Fruit fly (Drosophila melanogaster) whole organism, embryonic: ENCODE data around the gene CG17819.

ENCODE experiments used
- Atf3 ChIP-seq: fragments of 200-800 bp; sonication (Bioruptor generic); optimal IDR thresholded peaks from 3 replicates; lab custom pipeline; 2016; ENCODE audit warnings: missing biosample characterization, missing genetic modification characterization
- Atf6 ChIP-seq: fragments of 200-800 bp; sonication (Bioruptor generic); IDR thresholded peaks from 2 replicates; pipeline ENCODE4 v1.3.6; 2022; ENCODE audit warnings: missing biosample characterization, missing genetic modification characterization
- Bgb ChIP-seq: fragments of 200-800 bp; sonication (Bioruptor generic); IDR thresholded peaks from 2 replicates; pipeline ENCODE4 v1.3.6; 2022; ENCODE audit warnings: missing biosample characterization, missing genetic modification characterization; ENCODE audit not compliant: partially characterized antibody
- CG10543 ChIP-seq: fragments of 200-800 bp; sonication (Bioruptor generic); optimal IDR thresholded peaks from 3 replicates; lab custom pipeline; 2017; ENCODE audit warnings: missing biosample characterization, mild to moderate bottlenecking, missing genetic modification characterization, moderate library complexity
- CG11247 ChIP-seq: fragments of 200-800 bp; sonication (Bioruptor generic); IDR thresholded peaks from 2 replicates; pipeline ENCODE4 v1.3.6; 2022; ENCODE audit warnings: missing biosample characterization, missing genetic modification characterization
- CG11695 ChIP-seq: fragments of 200-800 bp; sonication (Bioruptor generic); IDR thresholded peaks from 3 replicates; pipeline ENCODE4 v1.3.6; 2022; ENCODE audit warnings: missing biosample characterization, missing genetic modification characterization
- CG12659 ChIP-seq: fragments of 200-800 bp; sonication (Bioruptor generic); optimal IDR thresholded peaks from 3 replicates; lab custom pipeline; 2017; ENCODE audit warnings: mild to moderate bottlenecking, missing biosample characterization, missing genetic modification reagents, missing genetic modification characterization
- CG1647 ChIP-seq: fragments of 200-800 bp; sonication (Bioruptor generic); optimal IDR thresholded peaks from 3 replicates; lab custom pipeline; 2016; ENCODE audit warnings: missing biosample characterization, missing genetic modification characterization
- CG1792 ChIP-seq: fragments of 200-800 bp; sonication (Bioruptor generic); optimal IDR thresholded peaks from 2 replicates; lab custom pipeline; 2016; ENCODE audit warnings: missing biosample characterization, missing genetic modification characterization
- CG3065 ChIP-seq: fragments of 200-800 bp; sonication (Bioruptor generic); optimal IDR thresholded peaks from 2 replicates; lab custom pipeline; 2016; ENCODE audit warnings: missing biosample characterization, missing genetic modification characterization
- CG34422 ChIP-seq: fragments of 200-800 bp; sonication (Bioruptor generic); IDR thresholded peaks from 3 replicates; pipeline ENCODE4 v1.3.6; 2022; ENCODE audit warnings: missing biosample characterization, missing genetic modification characterization
- CG4328 ChIP-seq: fragments of 200-800 bp; sonication (Bioruptor generic); optimal IDR thresholded peaks from 3 replicates; lab custom pipeline; 2017; ENCODE audit warnings: missing biosample characterization, missing genetic modification reagents, missing genetic modification characterization
- CG4617 ChIP-seq: fragments of 200-800 bp; sonication (Bioruptor generic); optimal IDR thresholded peaks from 3 replicates; lab custom pipeline; 2016; ENCODE audit warnings: missing biosample characterization, missing genetic modification characterization, borderline replicate concordance
- CG4707 ChIP-seq: fragments of 200-800 bp; sonication (Bioruptor generic); optimal IDR thresholded peaks from 2 replicates; lab custom pipeline; 2018; ENCODE audit warnings: missing biosample characterization, mild to moderate bottlenecking, missing genetic modification characterization, moderate library complexity
- CG6254 ChIP-seq: fragments of 200-800 bp; sonication (Bioruptor generic); optimal IDR thresholded peaks from 3 replicates; lab custom pipeline; 2017; ENCODE audit warnings: mild to moderate bottlenecking, missing biosample characterization, missing genetic modification reagents, missing genetic modification characterization
- CG6689 ChIP-seq: fragments of 200-800 bp; sonication (Bioruptor generic); IDR thresholded peaks from 2 replicates; pipeline ENCODE4 v1.3.6; 2022; ENCODE audit warnings: missing biosample characterization, missing genetic modification characterization
- CG7556 ChIP-seq: fragments of 200-800 bp; sonication (Bioruptor generic); optimal IDR thresholded peaks from 2 replicates; lab custom pipeline; 2017; ENCODE audit warnings: missing biosample characterization, mild to moderate bottlenecking, missing genetic modification characterization
- CG7987 ChIP-seq: fragments of 200-800 bp; sonication (Bioruptor generic); optimal IDR thresholded peaks from 2 replicates; lab custom pipeline; 2018; ENCODE audit warnings: missing biosample characterization, mild to moderate bottlenecking, missing genetic modification characterization, moderate library complexity
- CG8290 ChIP-seq, 3 experiments: fragments of 200-800 bp; sonication (Bioruptor generic); optimal IDR thresholded peaks; 2 replicates each; lab custom pipeline; 2016 to 2019; ENCODE audit warnings: missing biosample characterization in 3 of 3, missing genetic modification characterization in 3 of 3, mild to moderate bottlenecking in 2 of 3, moderate library complexity in 1 of 3
- Chrac-16 ChIP-seq: fragments of 200-800 bp; sonication (Bioruptor generic); optimal IDR thresholded peaks from 3 replicates; lab custom pipeline; 2016; ENCODE audit warnings: missing biosample characterization, missing genetic modification characterization
- Deaf1 ChIP-seq: fragments of 200-800 bp; optimal IDR thresholded peaks from 3 replicates; lab custom pipeline; 2019; ENCODE audit warnings: missing biosample characterization, mild to moderate bottlenecking, missing genetic modification characterization, moderate library complexity
- Dip3 ChIP-seq: fragments of 200-800 bp; sonication (Bioruptor generic); optimal IDR thresholded peaks from 3 replicates; lab custom pipeline; 2016; ENCODE audit warnings: missing biosample characterization, missing genetic modification characterization
- Ets65A ChIP-seq: fragments of 200-800 bp; sonication (Bioruptor generic); peaks from one replicate; lab custom pipeline; 2016; ENCODE audit warnings: missing biosample characterization, missing genetic modification characterization
- Nf-YA ChIP-seq: fragments of 200-800 bp; sonication (Bioruptor generic); IDR thresholded peaks from 2 replicates; pipeline ENCODE4 v1.3.6; 2022; ENCODE audit warnings: missing biosample characterization, missing genetic modification characterization
- Oli ChIP-seq: fragments of 200-800 bp; sonication (Bioruptor generic); optimal IDR thresholded peaks from 2 replicates; lab custom pipeline; 2018; ENCODE audit warnings: missing biosample characterization, mild to moderate bottlenecking, missing genetic modification characterization, moderate library complexity
- PHDP ChIP-seq: fragments of 200-800 bp; sonication (Bioruptor generic); optimal IDR thresholded peaks from 3 replicates; lab custom pipeline; 2018; ENCODE audit warnings: missing biosample characterization, mild to moderate bottlenecking, missing genetic modification characterization, moderate library complexity
- Ravus ChIP-seq: fragments of 200-800 bp; sonication (Bioruptor generic); IDR thresholded peaks from 2 replicates; pipeline ENCODE4 v1.3.6; 2022; ENCODE audit warnings: missing biosample characterization, missing genetic modification characterization
- Spps ChIP-seq: fragments of 200-800 bp; sonication (Bioruptor generic); optimal IDR thresholded peaks from 2 replicates; lab custom pipeline; 2018; ENCODE audit warnings: missing biosample characterization, mild to moderate bottlenecking, missing genetic modification characterization
- Sry-β ChIP-seq: fragments of 200-800 bp; sonication (Bioruptor generic); optimal IDR thresholded peaks from 2 replicates; lab custom pipeline; 2018; ENCODE audit warnings: missing biosample characterization, mild to moderate bottlenecking, missing genetic modification characterization, moderate library complexity
- Trl ChIP-seq, 3 experiments: fragments of >200 bp in 2 of 3; fragments of 200-800 bp in 1 of 3; sonication (Bioruptor generic) in 1 of 3; optimal IDR thresholded peaks; 2 replicates in 1 of 3; 3 replicates in 2 of 3; lab custom pipeline; 2016 to 2017; ENCODE audit warnings: missing biosample characterization in 1 of 3, missing genetic modification characterization in 1 of 3
- Xrp1 ChIP-seq: fragments of 200-800 bp; sonication (Bioruptor generic); IDR thresholded peaks from 2 replicates; pipeline ENCODE4 v1.3.6; 2022; ENCODE audit warnings: missing biosample characterization, missing genetic modification characterization
- cato ChIP-seq: fragments of 200-800 bp; sonication (Bioruptor generic); optimal IDR thresholded peaks from 2 replicates; lab custom pipeline; 2016; ENCODE audit warnings: missing biosample characterization, missing genetic modification characterization, borderline replicate concordance
- crp ChIP-seq, 2 experiments: fragments of 200-800 bp; sonication (Bioruptor generic); optimal IDR thresholded peaks; 2 replicates in 1 of 2; 3 replicates in 1 of 2; lab custom pipeline; 2017; ENCODE audit warnings: missing biosample characterization in 2 of 2, missing genetic modification characterization in 2 of 2, mild to moderate bottlenecking in 1 of 2, moderate library complexity in 1 of 2
- fd96Cb ChIP-seq: fragments of 200-800 bp; sonication (Bioruptor generic); optimal IDR thresholded peaks from 2 replicates; lab custom pipeline; 2018; ENCODE audit warnings: missing biosample characterization, mild to moderate bottlenecking, missing genetic modification characterization, moderate library complexity
- fu2 ChIP-seq: fragments of 200-800 bp; sonication (Bioruptor generic); optimal IDR thresholded peaks from 2 replicates; lab custom pipeline; 2016; ENCODE audit warnings: missing biosample characterization, missing genetic modification characterization
- grau ChIP-seq: fragments of 200-800 bp; optimal IDR thresholded peaks from 3 replicates; lab custom pipeline; 2019; ENCODE audit warnings: missing biosample characterization, mild to moderate bottlenecking, missing genetic modification characterization, moderate library complexity
- lab ChIP-seq: fragments of 200-800 bp; sonication (Bioruptor generic); optimal IDR thresholded peaks from 3 replicates; lab custom pipeline; 2017; ENCODE audit warnings: missing biosample characterization, missing genetic modification characterization, mild to moderate bottlenecking, moderate library complexity, missing genetic modification reagents
- maf-S ChIP-seq: fragments of 200-800 bp; sonication (Bioruptor generic); optimal IDR thresholded peaks from 2 replicates; lab custom pipeline; 2016; ENCODE audit warnings: missing biosample characterization, missing genetic modification characterization
- onecut ChIP-seq: fragments of 200-800 bp; sonication (Bioruptor generic); IDR thresholded peaks from 2 replicates; pipeline ENCODE4 v1.3.6; 2022; ENCODE audit warnings: missing biosample characterization, missing genetic modification characterization
- slbo ChIP-seq: fragments of 200-800 bp; sonication (Bioruptor generic); IDR thresholded peaks from 2 replicates; pipeline ENCODE4 v1.3.6; 2022; ENCODE audit warnings: missing biosample characterization, missing genetic modification characterization
- slp2 ChIP-seq: fragments of 200-800 bp; sonication (Bioruptor generic); optimal IDR thresholded peaks from 2 replicates; lab custom pipeline; 2016; ENCODE audit warnings: missing biosample characterization, missing genetic modification characterization
- sob ChIP-seq: fragments of 200-800 bp; sonication (Bioruptor generic); IDR thresholded peaks from 2 replicates; pipeline ENCODE4 v1.3.6; 2022; ENCODE audit warnings: missing biosample characterization, missing genetic modification characterization
- sqz ChIP-seq: fragments of 200-800 bp; sonication (Bioruptor generic); optimal IDR thresholded peaks from 3 replicates; lab custom pipeline; 2018; ENCODE audit warnings: missing biosample characterization, mild to moderate bottlenecking, missing genetic modification characterization
- ssp ChIP-seq: fragments of 200-800 bp; sonication (Bioruptor generic); IDR thresholded peaks from 2 replicates; pipeline ENCODE4 v1.3.6; 2022; ENCODE audit warnings: missing biosample characterization, missing genetic modification characterization
- stwl ChIP-seq: fragments of 200-800 bp; sonication (Bioruptor generic); optimal IDR thresholded peaks from 3 replicates; lab custom pipeline; 2018; ENCODE audit warnings: missing biosample characterization, mild to moderate bottlenecking, missing genetic modification characterization, moderate library complexity
- tgo ChIP-seq: fragments of 200-800 bp; sonication (Bioruptor generic); IDR thresholded peaks from 3 replicates; pipeline ENCODE4 v1.3.6; 2022; ENCODE audit warnings: missing biosample characterization, missing genetic modification characterization
- unpg ChIP-seq: fragments of 200-800 bp; sonication (Bioruptor generic); optimal IDR thresholded peaks from 3 replicates; lab custom pipeline; 2018; ENCODE audit warnings: missing biosample characterization, mild to moderate bottlenecking, missing genetic modification characterization, moderate library complexity
- yki ChIP-seq: fragments of >200 bp; optimal IDR thresholded peaks from 3 replicates; lab custom pipeline; 2018

CG17819 gene

DNA sequence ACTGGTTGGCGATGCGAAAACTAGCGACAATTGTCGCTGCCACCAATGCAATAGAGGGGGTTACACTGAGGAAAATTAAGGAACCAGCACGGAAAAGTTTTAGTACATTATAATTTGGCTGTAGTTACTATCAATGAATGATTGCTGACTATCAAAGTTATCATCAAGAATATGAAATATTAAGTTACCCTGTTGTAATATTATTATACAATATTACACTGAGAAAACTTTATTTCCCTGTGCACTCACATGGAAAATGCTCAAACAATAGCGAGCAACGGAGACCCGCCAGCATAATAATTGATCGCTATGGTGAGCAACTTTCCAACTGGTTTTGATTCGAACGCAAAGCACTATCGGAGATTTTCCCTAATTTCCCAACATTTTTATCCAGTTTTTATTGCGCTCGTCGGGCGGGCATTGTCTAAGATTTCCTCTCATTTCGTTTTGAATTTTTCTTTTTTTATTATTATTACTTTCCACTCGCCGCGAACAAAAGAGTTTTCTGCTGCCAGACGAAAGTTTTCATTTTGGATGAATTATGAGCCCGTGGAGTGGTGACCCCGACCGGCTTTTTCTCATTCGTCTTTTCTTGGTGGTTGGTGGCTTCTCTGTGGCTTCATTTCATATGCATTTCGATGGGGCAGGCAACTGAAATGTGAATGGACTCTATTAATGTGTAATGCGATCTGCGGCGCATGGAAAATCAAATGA is 23.1 kb downstream of the CG17819 start (continued):
- TF ChIP-seq CG4328 (GFP tag; lab: Kevin White, UChicago): peak; percentile 9
- peak; percentile 86 for TF ChIP-seq Ets65A
- peak in 1 of 2 experiments; percentile 19 for TF ChIP-seq crp (GFP tag; optimal IDR thresholded peaks at IDR 0.05; lab: Kevin White, UChicago)
- peak; percentile 42 for TF ChIP-seq maf-S (GFP tag; lab: Kevin White, UChicago)
- peak; percentile 25 for TF ChIP-seq Sry-β (GFP tag; lab: Kevin White, UChicago)
- peak; percentile 45; the same call in 2 of the 3 replicates for TF ChIP-seq tgo (GFP tag; lab: Robert Waterston, UW)
- TF ChIP-seq Ravus (GFP tag; lab: Robert Waterston, UW): no peak
- TF ChIP-seq sob: peak; percentile 37; the same call in 1 of the 2 replicates
- TF ChIP-seq Dip3: no peak
- no peak; the same call in 1 of the 2 replicates for TF ChIP-seq CG11247 (GFP tag; lab: Robert Waterston, UW)
- peak; percentile 65 for TF ChIP-seq CG6689 (GFP tag; lab: Robert Waterston, UW)
- peak; percentile 72 for TF ChIP-seq Chrac-16 (GFP tag; lab: Kevin White, UChicago)
- TF ChIP-seq CG7556 (GFP tag; lab: Kevin White, UChicago): peak; percentile 90
- no peak for TF ChIP-seq Bgb (GFP tag; lab: Robert Waterston, UW)
- peak; percentile 49 for TF ChIP-seq sqz (GFP tag; lab: Kevin White, UChicago)
- peak; percentile 46 for TF ChIP-seq lab (GFP tag; lab: Kevin White, UChicago)
- TF ChIP-seq CG11695 (GFP tag; lab: Robert Waterston, UW): peak; percentile 62; the same call in 2 of the 3 replicates
- peak; percentile 88 for TF ChIP-seq Oli
- no peak for TF ChIP-seq Trl (optimal IDR thresholded peaks at IDR 0.05; lab: Kevin White, UChicago)
- peak; percentile 58 for TF ChIP-seq Trl (GFP tag; optimal IDR thresholded peaks at IDR 0.05; lab: Kevin White, UChicago)
- no peak for TF ChIP-seq stwl (tag; lab: Kevin White, UChicago)
- TF ChIP-seq CG1792 (GFP tag; lab: Kevin White, UChicago): no peak
- no peak for TF ChIP-seq fu2 (GFP tag; lab: Kevin White, UChicago)
- no peak for TF ChIP-seq CG7987 (GFP tag; lab: Kevin White, UChicago)
- peak; percentile 82 for TF ChIP-seq CG4707
- TF ChIP-seq CG4617 (GFP tag; lab: Kevin White, UChicago): peak; percentile 4
- TF ChIP-seq yki (lab: Kevin White, UChicago): no peak
- peak; percentile 26; the same call in 1 of the 2 replicates for TF ChIP-seq Atf6 (GFP tag; lab: Robert Waterston, UW)
- peak; percentile 63 for TF ChIP-seq CG6254 (GFP tag; lab: Kevin White, UChicago)
- TF ChIP-seq Nf-YA (GFP tag; lab: Robert Waterston, UW): no peak
- TF ChIP-seq PHDP (tag; lab: Kevin White, UChicago): peak; percentile 84
- peak; percentile 16 for TF ChIP-seq CG3065 (GFP tag; lab: Kevin White, UChicago)
- peak; percentile 74 for TF ChIP-seq CG34422 (GFP tag; lab: Robert Waterston, UW)
- TF ChIP-seq cato (GFP tag; lab: Kevin White, UChicago): peak; percentile 54
- TF ChIP-seq grau: peak; percentile 83
- TF ChIP-seq ssp: peak; percentile 51; the same call in 1 of the 2 replicates
- TF ChIP-seq CG12659 (GFP tag; lab: Kevin White, UChicago): peak; percentile 68
- TF ChIP-seq fd96Cb: peak; percentile 75
- TF ChIP-seq Xrp1 (GFP tag; lab: Robert Waterston, UW): peak; percentile 91
- peak; percentile 15 for TF ChIP-seq Deaf1 (tag; lab: Kevin White, UChicago)
- TF ChIP-seq slp2: peak; percentile 0
- TF ChIP-seq CG8290 (GFP tag; optimal IDR thresholded peaks at IDR 0.05; lab: Kevin White, UChicago): peak; percentile 68
- peak; percentile 15 to 39 for TF ChIP-seq CG8290 (tag; optimal IDR thresholded peaks at IDR 0.05; lab: Kevin White, UChicago)
- TF ChIP-seq CG10543: no peak
- peak; percentile 13 for TF ChIP-seq Atf3
- TF ChIP-seq CG1647 (GFP tag; lab: Kevin White, UChicago): peak; percentile 29
- TF ChIP-seq onecut (GFP tag; lab: Robert Waterston, UW): peak; percentile 57
- no peak for TF ChIP-seq slbo (GFP tag; lab: Robert Waterston, UW)
- peak; percentile 95 for TF ChIP-seq unpg
- peak; percentile 56 for TF ChIP-seq Spps
